Fruit fly (Drosophila melanogaster): ENCODE data around the gene wam.
A peak's percentile ranks its signal among the peaks of the same experiment; 100 is the strongest.

Gene wam

dm6 chr3R:23318928-23319327 lies 31.1 kb upstream of the wam start:
- no peak for TF ChIP-seq CG8478 (optimal IDR thresholded peaks at IDR 0.05)
- TF ChIP-seq CTCF (optimal IDR thresholded peaks at IDR 0.05): no peak

- no peak for TF ChIP-seq CG8478 (optimal IDR thresholded peaks at IDR 0.05)
- no peak for TF ChIP-seq CTCF (optimal IDR thresholded peaks at IDR 0.05)
These were observed 29.0 kb upstream of the wam start for dm6 chr3R:23316867-23317266.

- TF ChIP-seq CG8478 (optimal IDR thresholded peaks at IDR 0.05) (no peak), CTCF (optimal IDR thresholded peaks at IDR 0.05) (no peak)
These were observed 27.8 kb upstream of the wam start for dm6 chr3R:23315630-23316029.

dm6 chr3R:23315221-23315620 lies 27.4 kb upstream of the wam start:
- TF ChIP-seq CTCF (optimal IDR thresholded peaks at IDR 0.05) (no peak), CG8478 (optimal IDR thresholded peaks at IDR 0.05) (peak; percentile 82)

- no peak for TF ChIP-seq CTCF (optimal IDR thresholded peaks at IDR 0.05)
- no peak for TF ChIP-seq CG8478 (optimal IDR thresholded peaks at IDR 0.05)
These were observed 26.5 kb upstream of the wam start for dm6 chr3R:23314332-23314731.

dm6 chr3R:23312796-23313195 lies 24.9 kb upstream of the wam start:
- TF ChIP-seq CTCF (optimal IDR thresholded peaks at IDR 0.05) (no peak), CG8478 (optimal IDR thresholded peaks at IDR 0.05) (no peak)

- TF ChIP-seq CTCF (optimal IDR thresholded peaks at IDR 0.05): no peak
- no peak for TF ChIP-seq CG8478 (optimal IDR thresholded peaks at IDR 0.05)
These were observed 22.3 kb upstream of the wam start for dm6 chr3R:23310151-23310550.

- no peak for TF ChIP-seq CTCF (optimal IDR thresholded peaks at IDR 0.05)
- TF ChIP-seq CG8478 (optimal IDR thresholded peaks at IDR 0.05): no peak
These were observed 21.8 kb upstream of the wam start for dm6 chr3R:23309690-23310089.

dm6 chr3R:23306828-23307227 lies 19.0 kb upstream of the wam start:
- TF ChIP-seq CG8478 (optimal IDR thresholded peaks at IDR 0.05): no peak
- no peak for TF ChIP-seq CTCF (optimal IDR thresholded peaks at IDR 0.05)

dm6 chr3R:23303297-23303696 lies 15.4 kb upstream of the wam start:
- TF ChIP-seq CTCF (optimal IDR thresholded peaks at IDR 0.05) (no peak), CG8478 (optimal IDR thresholded peaks at IDR 0.05) (no peak)

- TF ChIP-seq CG8478 (optimal IDR thresholded peaks at IDR 0.05): no peak
- TF ChIP-seq CTCF (optimal IDR thresholded peaks at IDR 0.05): no peak
These were observed 14.3 kb upstream of the wam start for dm6 chr3R:23302178-23302577.

- TF ChIP-seq CTCF (optimal IDR thresholded peaks at IDR 0.05) (no peak), CG8478 (optimal IDR thresholded peaks at IDR 0.05) (no peak)
These were observed 13.4 kb upstream of the wam start for dm6 chr3R:23301270-23301669.

- TF ChIP-seq CTCF (optimal IDR thresholded peaks at IDR 0.05) (no peak), CG8478 (optimal IDR thresholded peaks at IDR 0.05) (no peak)
These were observed 12.5 kb upstream of the wam start for dm6 chr3R:23300091-23300918.

- TF ChIP-seq CG8478 (optimal IDR thresholded peaks at IDR 0.05) (no peak), CTCF (optimal IDR thresholded peaks at IDR 0.05) (no peak)
These were observed 9.4 kb upstream of the wam start for dm6 chr3R:23297132-23297862.

- TF ChIP-seq CG8478 (optimal IDR thresholded peaks at IDR 0.05) (no peak), CTCF (optimal IDR thresholded peaks at IDR 0.05) (no peak)
These were observed 8.3 kb upstream of the wam start for dm6 chr3R:23296146-23296545.

dm6 chr3R:23295360-23295772 lies 7.5 kb upstream of the wam start:
- no peak for TF ChIP-seq CG8478 (optimal IDR thresholded peaks at IDR 0.05)
- TF ChIP-seq CTCF (optimal IDR thresholded peaks at IDR 0.05): peak; percentile 45 to 66
